Fruit fly (Drosophila melanogaster) whole organism, embryonic: ENCODE data around the gene gw.
A peak's percentile ranks its signal among the peaks of the same experiment; 100 is the strongest.

Experiments used
- BEAF-32 ChIP-seq: fragments of 200-800 bp; sonication (Bioruptor generic); optimal IDR thresholded peaks from 3 replicates; lab custom pipeline; 2017; ENCODE audit warnings: missing biosample characterization, missing genetic modification characterization, mild to moderate bottlenecking, moderate library complexity, missing genetic modification reagents
- CG10431 ChIP-seq: fragments of 200-800 bp; sonication (Bioruptor generic); optimal IDR thresholded peaks from 3 replicates; lab custom pipeline; 2018; ENCODE audit warnings: missing biosample characterization, mild to moderate bottlenecking, missing genetic modification characterization
- CG11085 ChIP-seq: fragments of 200-800 bp; sonication (Bioruptor generic); IDR thresholded peaks from 2 replicates; pipeline ENCODE4 v1.3.6; 2022; ENCODE audit warnings: missing biosample characterization, missing genetic modification characterization
- CG12744 ChIP-seq: fragments of 200-800 bp; sonication (Bioruptor generic); optimal IDR thresholded peaks from 2 replicates; lab custom pipeline; 2016; ENCODE audit warnings: missing biosample characterization, missing genetic modification characterization
- CG15011 ChIP-seq: fragments of 200-800 bp; sonication (Bioruptor generic); optimal IDR thresholded peaks from 3 replicates; lab custom pipeline; 2018; ENCODE audit warnings: missing biosample characterization, mild to moderate bottlenecking, missing genetic modification characterization
- CG2199 ChIP-seq: fragments of 200-800 bp; sonication (Bioruptor generic); IDR thresholded peaks from 3 replicates; pipeline ENCODE4 v1.3.6; 2022; ENCODE audit warnings: missing biosample characterization, missing genetic modification characterization
- CG2712 ChIP-seq: fragments of 200-800 bp; optimal IDR thresholded peaks from 3 replicates; lab custom pipeline; 2019; ENCODE audit warnings: missing biosample characterization, mild to moderate bottlenecking, missing genetic modification characterization, moderate library complexity
- CG3065 ChIP-seq: fragments of 200-800 bp; sonication (Bioruptor generic); optimal IDR thresholded peaks from 2 replicates; lab custom pipeline; 2016; ENCODE audit warnings: missing biosample characterization, missing genetic modification characterization
- CG31441 ChIP-seq: fragments of 200-800 bp; sonication (Bioruptor generic); IDR thresholded peaks from 2 replicates; pipeline ENCODE4 v1.3.6; 2022; ENCODE audit warnings: missing biosample characterization, missing genetic modification characterization
- CG6254 ChIP-seq: fragments of 200-800 bp; sonication (Bioruptor generic); optimal IDR thresholded peaks from 3 replicates; lab custom pipeline; 2017; ENCODE audit warnings: mild to moderate bottlenecking, missing biosample characterization, missing genetic modification reagents, missing genetic modification characterization
- CG7928 ChIP-seq: fragments of 200-800 bp; sonication (Bioruptor generic); optimal IDR thresholded peaks from 2 replicates; lab custom pipeline; 2017; ENCODE audit warnings: missing biosample characterization, mild to moderate bottlenecking, missing genetic modification characterization
- D ChIP-seq, 2 experiments: fragments of 200-800 bp in 1 of 2; fragments of >200 bp in 1 of 2; sonication (Bioruptor generic) in 1 of 2; optimal IDR thresholded peaks; 2 replicates in 1 of 2; 3 replicates in 1 of 2; lab custom pipeline; 2017; ENCODE audit warnings: mild to moderate bottlenecking in 1 of 2, missing biosample characterization in 1 of 2, missing genetic modification characterization in 1 of 2, missing genetic modification reagents in 1 of 2
- Dip2 ChIP-seq: fragments of 200-800 bp; sonication (Bioruptor generic); IDR thresholded peaks from 2 replicates; pipeline ENCODE4 v1.3.6; 2022; ENCODE audit warnings: missing biosample characterization, missing genetic modification characterization
- Ets65A ChIP-seq: fragments of 200-800 bp; sonication (Bioruptor generic); peaks from one replicate; lab custom pipeline; 2016; ENCODE audit warnings: missing biosample characterization, missing genetic modification characterization
- Hey ChIP-seq: fragments of 200-800 bp; sonication (Bioruptor generic); optimal IDR thresholded peaks from 3 replicates; lab custom pipeline; 2018; ENCODE audit warnings: missing biosample characterization, mild to moderate bottlenecking, missing genetic modification characterization
- Hmr ChIP-seq: fragments of 200-800 bp; sonication (Bioruptor generic); optimal IDR thresholded peaks from 3 replicates; lab custom pipeline; 2017; ENCODE audit warnings: mild to moderate bottlenecking, missing biosample characterization, missing genetic modification reagents, missing genetic modification characterization
- Med ChIP-seq: fragments of 200-800 bp; sonication (Bioruptor generic); peaks from one replicate; lab custom pipeline; 2016; ENCODE audit warnings: missing biosample characterization, missing genetic modification characterization, mild to moderate bottlenecking, inconsistent platforms, moderate library complexity
- Myb ChIP-seq: fragments of 200-800 bp; sonication (Bioruptor generic); optimal IDR thresholded peaks from 2 replicates; lab custom pipeline; 2016; ENCODE audit warnings: missing biosample characterization, missing genetic modification characterization
- Nf-YB ChIP-seq: fragments of 200-800 bp; sonication (Bioruptor generic); optimal IDR thresholded peaks from 3 replicates; lab custom pipeline; 2019; ENCODE audit warnings: missing biosample characterization, mild to moderate bottlenecking, missing genetic modification characterization, moderate library complexity
- Nf-YC ChIP-seq: fragments of 200-800 bp; optimal IDR thresholded peaks from 3 replicates; lab custom pipeline; 2019; ENCODE audit warnings: missing biosample characterization, mild to moderate bottlenecking, missing genetic modification characterization, moderate library complexity
- NfI ChIP-seq: fragments of 200-800 bp; sonication (Bioruptor generic); optimal IDR thresholded peaks from 3 replicates; lab custom pipeline; 2018; ENCODE audit warnings: missing biosample characterization, mild to moderate bottlenecking, missing genetic modification characterization, moderate library complexity
- Pdp1 ChIP-seq, 2 experiments: fragments of 200-800 bp; sonication (Bioruptor generic); optimal IDR thresholded peaks; 3 replicates each; lab custom pipeline; 2016; ENCODE audit warnings: missing biosample characterization in 2 of 2, missing genetic modification characterization in 2 of 2, mild to moderate bottlenecking in 1 of 2, moderate library complexity in 1 of 2
- Sox102F ChIP-seq: fragments of 200-800 bp; sonication (Bioruptor generic); optimal IDR thresholded peaks from 2 replicates; lab custom pipeline; 2018; ENCODE audit warnings: missing biosample characterization, mild to moderate bottlenecking, missing genetic modification characterization, moderate library complexity
- amos ChIP-seq: fragments of 200-800 bp; sonication (Bioruptor generic); IDR thresholded peaks from 2 replicates; pipeline ENCODE4 v1.3.6; 2022; ENCODE audit warnings: missing biosample characterization, missing genetic modification characterization; ENCODE audit not compliant: partially characterized antibody
- bab2 ChIP-seq: fragments of 200-800 bp; sonication (Bioruptor generic); optimal IDR thresholded peaks from 2 replicates; lab custom pipeline; 2016; ENCODE audit warnings: missing biosample characterization, missing genetic modification characterization
- croc ChIP-seq: fragments of 200-800 bp; sonication (Bioruptor generic); conservative IDR thresholded peaks from 3 replicates; pipeline ENCODE4 v1.3.6; 2022; ENCODE audit warnings: missing biosample characterization, missing genetic modification characterization
- dpn ChIP-seq, 2 experiments: fragments of 200-800 bp; sonication (Bioruptor generic); optimal IDR thresholded peaks; 3 replicates each; lab custom pipeline; 2016; ENCODE audit warnings: missing biosample characterization in 2 of 2, missing genetic modification characterization in 2 of 2
- gfzf ChIP-seq: fragments of 200-800 bp; sonication (Bioruptor generic); optimal IDR thresholded peaks from 2 replicates; lab custom pipeline; 2016; ENCODE audit warnings: missing biosample characterization, mild to moderate bottlenecking, missing genetic modification characterization, moderate library complexity
- gro ChIP-seq: fragments of 200-800 bp; sonication (Bioruptor generic); optimal IDR thresholded peaks from 2 replicates; lab custom pipeline; 2016; ENCODE audit warnings: missing biosample characterization, missing genetic modification characterization
- ind ChIP-seq: fragments of 200-800 bp; sonication (Bioruptor generic); optimal IDR thresholded peaks from 3 replicates; lab custom pipeline; 2016; ENCODE audit warnings: missing biosample characterization, missing genetic modification characterization
- jing ChIP-seq: fragments of 200-800 bp; sonication (Bioruptor generic); optimal IDR thresholded peaks from 2 replicates; lab custom pipeline; 2018; ENCODE audit warnings: missing biosample characterization, mild to moderate bottlenecking, missing genetic modification characterization
- luna ChIP-seq: fragments of 200-800 bp; sonication (Bioruptor generic); optimal IDR thresholded peaks from 2 replicates; lab custom pipeline; 2016; ENCODE audit warnings: missing biosample characterization, missing genetic modification characterization
- maf-S ChIP-seq: fragments of 200-800 bp; sonication (Bioruptor generic); optimal IDR thresholded peaks from 2 replicates; lab custom pipeline; 2016; ENCODE audit warnings: missing biosample characterization, missing genetic modification characterization
- nau ChIP-seq: fragments of 200-800 bp; sonication (Bioruptor generic); optimal IDR thresholded peaks from 3 replicates; lab custom pipeline; 2017; ENCODE audit warnings: missing biosample characterization, mild to moderate bottlenecking, missing genetic modification characterization, missing genetic modification reagents
- pb ChIP-seq: fragments of 200-800 bp; sonication (Bioruptor generic); optimal IDR thresholded peaks from 3 replicates; lab custom pipeline; 2016; ENCODE audit warnings: missing biosample characterization, missing genetic modification characterization
- pros ChIP-seq: fragments of 200-800 bp; sonication (Bioruptor generic); optimal IDR thresholded peaks from 3 replicates; lab custom pipeline; 2019; ENCODE audit warnings: missing biosample characterization, mild to moderate bottlenecking, missing genetic modification characterization, moderate library complexity
- pum ChIP-seq: fragments of 200-800 bp; sonication (Bioruptor generic); optimal IDR thresholded peaks from 2 replicates; lab custom pipeline; 2016; ENCODE audit warnings: missing biosample characterization, missing genetic modification characterization
- pzg ChIP-seq: fragments of 200-800 bp; sonication (Bioruptor generic); optimal IDR thresholded peaks from 3 replicates; lab custom pipeline; 2018; ENCODE audit warnings: missing biosample characterization, mild to moderate bottlenecking, missing genetic modification characterization, moderate library complexity
- repo ChIP-seq: fragments of 200-800 bp; sonication (Bioruptor generic); optimal IDR thresholded peaks from 2 replicates; lab custom pipeline; 2016; ENCODE audit warnings: missing biosample characterization, missing genetic modification characterization
- sens ChIP-seq: fragments of 200-800 bp; sonication (Bioruptor generic); peaks from one replicate; lab custom pipeline; 2016; ENCODE audit warnings: missing biosample characterization, missing genetic modification characterization
- slou ChIP-seq: fragments of 200-800 bp; sonication (Bioruptor generic); optimal IDR thresholded peaks from 3 replicates; lab custom pipeline; 2016; ENCODE audit warnings: missing biosample characterization, missing genetic modification characterization
- sqz ChIP-seq: fragments of 200-800 bp; sonication (Bioruptor generic); optimal IDR thresholded peaks from 3 replicates; lab custom pipeline; 2018; ENCODE audit warnings: missing biosample characterization, mild to moderate bottlenecking, missing genetic modification characterization
- stwl ChIP-seq: fragments of 200-800 bp; sonication (Bioruptor generic); optimal IDR thresholded peaks from 3 replicates; lab custom pipeline; 2018; ENCODE audit warnings: missing biosample characterization, mild to moderate bottlenecking, missing genetic modification characterization, moderate library complexity
- trem ChIP-seq: fragments of 200-800 bp; optimal IDR thresholded peaks from 3 replicates; lab custom pipeline; 2019; ENCODE audit warnings: missing biosample characterization, mild to moderate bottlenecking, missing genetic modification characterization, moderate library complexity

Gene gw

dm6 chr4:703992-704690, 43.7 kb upstream of the gw start (continued):
- no peak for TF ChIP-seq pb
- TF ChIP-seq NfI (GFP tag; lab: Kevin White, UChicago): no peak
- TF ChIP-seq croc (GFP tag; lab: Robert Waterston, UW): no peak
- TF ChIP-seq D (optimal IDR thresholded peaks at IDR 0.05; lab: Kevin White, UChicago): peak; percentile 53
- no peak for TF ChIP-seq D (GFP tag; optimal IDR thresholded peaks at IDR 0.05; lab: Kevin White, UChicago)
- no peak for TF ChIP-seq ind (GFP tag; lab: Kevin White, UChicago)
- no peak for TF ChIP-seq pzg (GFP tag; lab: Kevin White, UChicago)
- no peak for TF ChIP-seq slou (GFP tag; lab: Kevin White, UChicago)
- no peak for TF ChIP-seq CG6254 (GFP tag; lab: Kevin White, UChicago)
- no peak for TF ChIP-seq nau (GFP tag; lab: Kevin White, UChicago)

dm6 chr4:702806-703301, 42.4 kb upstream of the gw start:
- TF ChIP-seq Hey (tag; lab: Kevin White, UChicago) (peak; percentile 93), CG7928 (no peak), Med (GFP tag; lab: Kevin White, UChicago) (peak; percentile 44), Nf-YC (peak; percentile 12), pros (GFP tag; lab: Kevin White, UChicago) (peak; percentile 31), CG3065 (GFP tag; lab: Kevin White, UChicago) (no peak), Sox102F (no peak), jing (GFP tag; lab: Kevin White, UChicago) (peak; percentile 3), sens (GFP tag; lab: Kevin White, UChicago) (peak; percentile 9), CG10431 (GFP tag; lab: Kevin White, UChicago) (peak; percentile 97), Nf-YB (GFP tag; lab: Kevin White, UChicago) (peak; percentile 18)

dm6 chr4:701948-702347, 41.5 kb upstream of the gw start:
- TF ChIP-seq CG2199 (GFP tag; lab: Robert Waterston, UW) (0 out of 3 replicates have a peak, but pooled peaks have one; percentile 63), maf-S (no peak), Hmr (GFP tag; lab: Kevin White, UChicago) (no peak), Ets65A (GFP tag; lab: Kevin White, UChicago) (peak; percentile 48), Nf-YC (peak; percentile 50), Nf-YB (GFP tag; lab: Kevin White, UChicago) (peak; percentile 45)

DNA sequence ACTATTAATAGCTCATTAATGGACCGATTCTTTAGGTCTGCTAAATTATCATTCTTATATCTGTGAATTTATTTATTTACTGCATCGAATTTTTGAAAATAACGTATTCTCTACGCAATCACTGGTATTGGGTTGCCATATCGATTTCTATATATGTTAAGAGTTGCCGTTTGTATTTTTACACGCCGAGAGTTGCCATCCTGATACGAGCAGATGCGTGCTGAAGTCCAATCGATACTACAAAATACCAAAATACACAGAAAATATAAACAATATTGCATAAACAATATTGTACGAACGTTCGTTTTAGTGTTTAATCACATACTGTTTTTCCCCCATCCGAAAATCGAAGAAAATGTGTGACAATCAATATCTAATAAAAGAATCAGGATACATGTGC, 37.1 kb upstream of the gw start, which contains the start of gene ey:
ey (plus strand) TSS at position 227 of the 400 bp plus-strand sequence.
- no peak for TF ChIP-seq bab2 (GFP tag; lab: Kevin White, UChicago)
- peak; percentile 9 for TF ChIP-seq pum
- peak in 1 of 2 experiments; percentile 93 for TF ChIP-seq Pdp1 (GFP tag; optimal IDR thresholded peaks at IDR 0.05; lab: Kevin White, UChicago)
- peak; percentile 76 for TF ChIP-seq sens (GFP tag; lab: Kevin White, UChicago)
- no peak for TF ChIP-seq CG31441 (GFP tag; lab: Robert Waterston, UW)
- peak; percentile 29 for TF ChIP-seq gro
- no peak for TF ChIP-seq sqz (GFP tag; lab: Kevin White, UChicago)
- TF ChIP-seq BEAF-32: peak; percentile 53
- TF ChIP-seq CG12744: peak; percentile 5
- TF ChIP-seq CG15011: no peak
- TF ChIP-seq amos (GFP tag; lab: Robert Waterston, UW): peak; percentile 41; the same call in 1 of the 2 replicates
- peak; percentile 55 for TF ChIP-seq gfzf
- peak; percentile 71 for TF ChIP-seq trem
- TF ChIP-seq stwl (tag; lab: Kevin White, UChicago): peak; percentile 84
- TF ChIP-seq Myb (GFP tag; lab: Kevin White, UChicago): peak; percentile 99
- no peak for TF ChIP-seq luna (GFP tag; lab: Kevin White, UChicago)
- no peak for TF ChIP-seq Dip2 (GFP tag; lab: Robert Waterston, UW)
- peak; percentile 31 for TF ChIP-seq CG2712 (tag; lab: Kevin White, UChicago)
- peak; percentile 19 to 35 for TF ChIP-seq dpn (GFP tag; optimal IDR thresholded peaks at IDR 0.05; lab: Kevin White, UChicago)
- TF ChIP-seq repo (GFP tag; lab: Kevin White, UChicago): no peak
- no peak for TF ChIP-seq CG11085 (GFP tag; lab: Robert Waterston, UW)
